Fruit fly (Drosophila melanogaster) whole organism, embryonic: Measurements from ENCODE around the gene MAGE.

Experiments used
- Bgb ChIP-seq: fragments of 200-800 bp; sonication (Bioruptor generic); IDR thresholded peaks from 2 replicates; pipeline ENCODE4 v1.3.6; 2022; ENCODE audit warnings: missing biosample characterization, missing genetic modification characterization; ENCODE audit not compliant: partially characterized antibody
- CG10209 ChIP-seq: fragments of 200-800 bp; sonication (Bioruptor generic); optimal IDR thresholded peaks from 3 replicates; lab custom pipeline; 2017; ENCODE audit warnings: missing biosample characterization, mild to moderate bottlenecking, missing genetic modification characterization, missing genetic modification reagents
- CG10959 ChIP-seq: fragments of 200-800 bp; sonication (Bioruptor generic); IDR thresholded peaks from 2 replicates; pipeline ENCODE4 v1.3.6; 2022; ENCODE audit warnings: missing biosample characterization, missing genetic modification characterization
- CG11695 ChIP-seq: fragments of 200-800 bp; sonication (Bioruptor generic); IDR thresholded peaks from 3 replicates; pipeline ENCODE4 v1.3.6; 2022; ENCODE audit warnings: missing biosample characterization, missing genetic modification characterization
- CG12104 ChIP-seq: fragments of 200-800 bp; sonication (Bioruptor generic); optimal IDR thresholded peaks from 3 replicates; lab custom pipeline; 2016; ENCODE audit warnings: missing biosample characterization, missing genetic modification characterization
- CG12155 ChIP-seq: fragments of 200-800 bp; sonication (Bioruptor generic); optimal IDR thresholded peaks from 3 replicates; lab custom pipeline; 2016; ENCODE audit warnings: missing biosample characterization, missing genetic modification characterization
- CG14050 ChIP-seq: fragments of 200-800 bp; sonication (Bioruptor generic); IDR thresholded peaks from 3 replicates; pipeline ENCODE4 v1.3.6; 2022; ENCODE audit warnings: missing biosample characterization, missing genetic modification characterization
- CG18599 ChIP-seq: fragments of 200-800 bp; sonication (Bioruptor generic); optimal IDR thresholded peaks from 3 replicates; lab custom pipeline; 2017; ENCODE audit warnings: missing biosample characterization, missing genetic modification characterization, mild to moderate bottlenecking, moderate library complexity, missing genetic modification reagents
- CG2116 ChIP-seq: fragments of 200-800 bp; sonication (Bioruptor generic); optimal IDR thresholded peaks from 3 replicates; lab custom pipeline; 2018; ENCODE audit warnings: missing biosample characterization, mild to moderate bottlenecking, missing genetic modification characterization
- CG3065 ChIP-seq: fragments of 200-800 bp; sonication (Bioruptor generic); optimal IDR thresholded peaks from 2 replicates; lab custom pipeline; 2016; ENCODE audit warnings: missing biosample characterization, missing genetic modification characterization
- CG4360 ChIP-seq: fragments of 200-800 bp; sonication (Bioruptor generic); IDR thresholded peaks from 2 replicates; pipeline ENCODE4 v1.3.6; 2022; ENCODE audit warnings: missing biosample characterization, missing genetic modification characterization
- CG43689 ChIP-seq: fragments of 200-800 bp; sonication (Bioruptor generic); IDR thresholded peaks from 2 replicates; pipeline ENCODE4 v1.3.6; 2022; ENCODE audit warnings: missing biosample characterization, missing genetic modification characterization
- CG5953 ChIP-seq: fragments of 200-800 bp; sonication (Bioruptor generic); IDR thresholded peaks from 2 replicates; pipeline ENCODE4 v1.3.6; 2022; ENCODE audit warnings: missing biosample characterization, missing genetic modification characterization
- CG6765 ChIP-seq: fragments of 200-800 bp; sonication (Bioruptor generic); optimal IDR thresholded peaks from 3 replicates; lab custom pipeline; 2017; ENCODE audit warnings: missing biosample characterization, mild to moderate bottlenecking, missing genetic modification characterization
- CG8924 ChIP-seq: fragments of 200-800 bp; optimal IDR thresholded peaks from 3 replicates; lab custom pipeline; 2019; ENCODE audit warnings: missing biosample characterization, mild to moderate bottlenecking, missing genetic modification characterization, moderate library complexity
- Dbx ChIP-seq: fragments of 200-800 bp; sonication (Bioruptor generic); IDR thresholded peaks from 3 replicates; pipeline ENCODE4 v1.3.6; 2022; ENCODE audit warnings: missing biosample characterization, missing genetic modification characterization
- Dll ChIP-seq: fragments of 200-800 bp; sonication (Bioruptor generic); IDR thresholded peaks from 4 replicates; pipeline ENCODE4 v1.3.6; 2022; ENCODE audit warnings: missing biosample characterization, missing genetic modification characterization; ENCODE audit not compliant: partially characterized antibody
- Doc2 ChIP-seq: fragments of 200-800 bp; sonication (Bioruptor generic); IDR thresholded peaks from 2 replicates; pipeline ENCODE4 v1.3.6; 2022; ENCODE audit warnings: missing biosample characterization, missing genetic modification characterization
- E2f2 ChIP-seq: fragments of 200-800 bp; sonication (Bioruptor generic); IDR thresholded peaks from 2 replicates; pipeline ENCODE4 v1.3.6; 2022; ENCODE audit warnings: missing biosample characterization, missing genetic modification characterization
- Fer2 ChIP-seq: fragments of 200-800 bp; sonication (Bioruptor generic); optimal IDR thresholded peaks from 2 replicates; lab custom pipeline; 2018; ENCODE audit warnings: missing biosample characterization, mild to moderate bottlenecking, missing genetic modification characterization, moderate library complexity
- Gug ChIP-seq: fragments of 200-800 bp; sonication (Bioruptor generic); IDR thresholded peaks from 4 replicates; pipeline ENCODE4 v1.3.6; 2022; ENCODE audit warnings: missing biosample characterization, missing genetic modification characterization
- HLHmδ ChIP-seq: fragments of 200-800 bp; sonication (Bioruptor generic); optimal IDR thresholded peaks from 2 replicates; lab custom pipeline; 2018; ENCODE audit warnings: missing biosample characterization, mild to moderate bottlenecking, missing genetic modification characterization, moderate library complexity
- Hr3 ChIP-seq: fragments of 200-800 bp; sonication (Bioruptor generic); optimal IDR thresholded peaks from 3 replicates; lab custom pipeline; 2016; ENCODE audit warnings: missing biosample characterization, missing genetic modification characterization
- Kr ChIP-seq: fragments of 200-800 bp; sonication (Bioruptor generic); optimal IDR thresholded peaks from 2 replicates; lab custom pipeline; 2017; ENCODE audit warnings: missing biosample characterization, mild to moderate bottlenecking, missing genetic modification characterization
- Lpt ChIP-seq: fragments of >200 bp; optimal IDR thresholded peaks from 2 replicates; lab custom pipeline; 2018; ENCODE audit warnings: missing biosample characterization, missing genetic modification characterization
- NK7.1 ChIP-seq: fragments of 200-800 bp; sonication (Bioruptor generic); optimal IDR thresholded peaks from 3 replicates; lab custom pipeline; 2016; ENCODE audit warnings: missing biosample characterization, missing genetic modification characterization
- Nf-YC ChIP-seq: fragments of 200-800 bp; optimal IDR thresholded peaks from 3 replicates; lab custom pipeline; 2019; ENCODE audit warnings: missing biosample characterization, mild to moderate bottlenecking, missing genetic modification characterization, moderate library complexity
- Ravus ChIP-seq: fragments of 200-800 bp; sonication (Bioruptor generic); IDR thresholded peaks from 2 replicates; pipeline ENCODE4 v1.3.6; 2022; ENCODE audit warnings: missing biosample characterization, missing genetic modification characterization
- YL-1 ChIP-seq: fragments of 200-800 bp; sonication (Bioruptor generic); optimal IDR thresholded peaks from 3 replicates; lab custom pipeline; 2017; ENCODE audit warnings: missing biosample characterization, mild to moderate bottlenecking, missing genetic modification characterization
- ash1 ChIP-seq: fragments of 200-800 bp; sonication (Bioruptor generic); optimal IDR thresholded peaks from 2 replicates; lab custom pipeline; 2018; ENCODE audit warnings: missing biosample characterization, mild to moderate bottlenecking, missing genetic modification characterization
- bowl ChIP-seq: fragments of 200-800 bp; sonication (Bioruptor generic); IDR thresholded peaks from 2 replicates; pipeline ENCODE4 v1.3.6; 2022; ENCODE audit warnings: missing biosample characterization, missing genetic modification characterization
- corto ChIP-seq: fragments of 200-800 bp; sonication (Bioruptor generic); optimal IDR thresholded peaks from 2 replicates; lab custom pipeline; 2016; ENCODE audit warnings: missing biosample characterization, mild to moderate bottlenecking, missing genetic modification characterization, moderate library complexity
- crol ChIP-seq: fragments of 200-800 bp; sonication (Bioruptor generic); IDR thresholded peaks from 2 replicates; pipeline ENCODE4 v1.3.6; 2022; ENCODE audit warnings: missing biosample characterization, missing genetic modification characterization
- esg ChIP-seq: fragments of 200-800 bp; sonication (Bioruptor generic); conservative IDR thresholded peaks from 2 replicates; pipeline ENCODE4 v1.3.6; 2022; ENCODE audit warnings: missing biosample characterization, missing genetic modification characterization
- gcm ChIP-seq: fragments of 200-800 bp; sonication (Bioruptor generic); optimal IDR thresholded peaks from 2 replicates; lab custom pipeline; 2019; ENCODE audit warnings: missing biosample characterization, mild to moderate bottlenecking, missing genetic modification characterization, moderate library complexity
- gsb ChIP-seq: fragments of 200-800 bp; sonication (Bioruptor generic); IDR thresholded peaks from 2 replicates; pipeline ENCODE4 v1.3.6; 2022; ENCODE audit warnings: missing biosample characterization, missing genetic modification characterization
- gsb-n ChIP-seq: fragments of 200-800 bp; sonication (Bioruptor generic); optimal IDR thresholded peaks from 3 replicates; lab custom pipeline; 2018; ENCODE audit warnings: missing biosample characterization, mild to moderate bottlenecking, missing genetic modification characterization
- kni ChIP-seq: fragments of 200-800 bp; sonication (Bioruptor generic); optimal IDR thresholded peaks from 3 replicates; lab custom pipeline; 2017; ENCODE audit warnings: mild to moderate bottlenecking, missing biosample characterization, missing genetic modification reagents, missing genetic modification characterization
- lola ChIP-seq, 3 experiments: fragments of >200 bp in 2 of 3; fragments of 200-800 bp in 1 of 3; sonication (Bioruptor generic) in 1 of 3; optimal IDR thresholded peaks; 2 replicates each; lab custom pipeline; 2017 to 2019; ENCODE audit warnings: missing biosample characterization in 3 of 3, missing genetic modification characterization in 3 of 3, mild to moderate bottlenecking in 1 of 3, moderate library complexity in 1 of 3
- nerfin-1 ChIP-seq: fragments of 200-800 bp; sonication (Bioruptor generic); optimal IDR thresholded peaks from 3 replicates; lab custom pipeline; 2019; ENCODE audit warnings: missing biosample characterization, mild to moderate bottlenecking, missing genetic modification characterization, moderate library complexity
- odd ChIP-seq: fragments of 200-800 bp; sonication (Bioruptor generic); optimal IDR thresholded peaks from 2 replicates; lab custom pipeline; 2017; ENCODE audit warnings: missing biosample characterization, mild to moderate bottlenecking, missing genetic modification characterization
- pfk ChIP-seq: fragments of 200-800 bp; sonication (Bioruptor generic); optimal IDR thresholded peaks from 2 replicates; lab custom pipeline; 2018; ENCODE audit warnings: missing biosample characterization, mild to moderate bottlenecking, missing genetic modification characterization, moderate library complexity
- ro ChIP-seq: fragments of 200-800 bp; sonication (Bioruptor generic); IDR thresholded peaks from 2 replicates; pipeline ENCODE4 v1.3.6; 2022; ENCODE audit warnings: missing biosample characterization, missing genetic modification characterization
- schlank ChIP-seq: fragments of 200-800 bp; sonication (Bioruptor generic); optimal IDR thresholded peaks from 2 replicates; lab custom pipeline; 2018; ENCODE audit warnings: missing biosample characterization, mild to moderate bottlenecking, missing genetic modification characterization
- sens-2 ChIP-seq: fragments of 200-800 bp; sonication (Bioruptor generic); IDR thresholded peaks from 2 replicates; pipeline ENCODE4 v1.3.6; 2022; ENCODE audit warnings: missing biosample characterization, missing genetic modification characterization
- seq ChIP-seq: fragments of 200-800 bp; sonication (Bioruptor generic); IDR thresholded peaks from 2 replicates; pipeline ENCODE4 v1.3.6; 2022; ENCODE audit warnings: missing biosample characterization, missing genetic modification characterization
- trem ChIP-seq: fragments of 200-800 bp; optimal IDR thresholded peaks from 3 replicates; lab custom pipeline; 2019; ENCODE audit warnings: missing biosample characterization, mild to moderate bottlenecking, missing genetic modification characterization, moderate library complexity
- vvl ChIP-seq: fragments of 200-800 bp; sonication (Bioruptor generic); IDR thresholded peaks from 2 replicates; pipeline ENCODE4 v1.3.6; 2022; ENCODE audit warnings: missing biosample characterization, missing genetic modification characterization
- wor ChIP-seq: fragments of 200-800 bp; sonication (Bioruptor generic); IDR thresholded peaks from 2 replicates; pipeline ENCODE4 v1.3.6; 2022; ENCODE audit warnings: missing biosample characterization, missing genetic modification characterization

The MAGE gene

DNA sequence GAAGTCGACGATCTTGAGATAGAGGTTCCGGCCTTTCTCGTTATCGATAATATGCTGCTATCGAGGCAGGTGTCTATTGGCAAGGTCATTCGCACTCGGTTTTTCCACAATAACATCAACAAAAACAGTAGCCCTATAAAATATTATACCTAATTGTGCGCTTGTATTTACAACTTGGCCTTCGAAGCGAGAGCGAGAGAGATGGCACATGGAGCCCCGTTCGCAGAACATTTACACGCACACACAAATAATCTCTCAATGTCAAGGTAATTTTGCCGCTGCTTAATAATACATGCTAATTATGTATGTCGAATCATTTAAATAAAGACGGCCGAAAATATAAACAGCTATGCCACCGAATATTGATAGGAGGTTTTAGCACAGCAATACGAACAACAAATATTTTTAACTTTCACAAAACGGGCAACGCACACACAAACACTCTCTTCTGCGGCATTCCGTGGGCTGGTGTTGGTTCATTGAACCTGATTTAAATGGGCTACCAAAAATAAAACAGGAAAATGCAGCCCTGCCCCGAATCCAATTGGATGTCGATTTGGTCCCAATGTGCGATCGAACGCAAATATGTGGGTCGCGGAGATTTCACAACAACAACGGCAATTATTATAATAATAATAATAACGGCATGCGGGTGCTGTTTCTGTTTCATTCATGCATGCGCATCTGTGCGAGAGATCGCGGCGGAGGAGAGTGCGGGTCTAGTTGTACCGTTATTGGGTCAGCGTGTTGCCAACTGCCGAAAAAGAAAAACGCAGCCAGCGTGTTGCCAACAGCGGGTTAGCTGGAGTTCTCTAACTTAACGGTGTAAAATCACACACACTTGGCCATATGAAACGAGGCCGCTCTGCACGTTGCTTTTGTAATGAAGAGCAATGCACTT lies 32.6 kb downstream of the MAGE start:
- no peak for TF ChIP-seq lola (GFP tag; optimal IDR thresholded peaks at IDR 0.05; lab: Kevin White, UChicago)
- no peak for TF ChIP-seq bowl (GFP tag; lab: Robert Waterston, UW)
- TF ChIP-seq wor (GFP tag; lab: Robert Waterston, UW) = no peak
- TF ChIP-seq NK7.1 (GFP tag; lab: Kevin White, UChicago) = no peak
- TF ChIP-seq gsb (GFP tag; lab: Robert Waterston, UW) = no peak
- 0 out of 2 replicates have a peak, but pooled peaks have one; percentile 29 for TF ChIP-seq sens-2 (GFP tag; lab: Robert Waterston, UW)
- no peak for TF ChIP-seq schlank (tag; lab: Kevin White, UChicago)
- TF ChIP-seq CG11695 (GFP tag; lab: Robert Waterston, UW) = 0 out of 3 replicates have a peak, but pooled peaks have one; percentile 30
- TF ChIP-seq esg (GFP tag; lab: Robert Waterston, UW) = no peak
- TF ChIP-seq CG10209 (GFP tag; lab: Kevin White, UChicago) = peak; percentile 26
- no peak for TF ChIP-seq gsb-n (tag; lab: Kevin White, UChicago)
- peak; percentile 36 for TF ChIP-seq CG8924 (tag; lab: Kevin White, UChicago)
- TF ChIP-seq Bgb (GFP tag; lab: Robert Waterston, UW) = peak; percentile 15; the same call in 1 of the 2 replicates
- TF ChIP-seq CG3065 (GFP tag; lab: Kevin White, UChicago) = no peak
- TF ChIP-seq YL-1 (GFP tag; lab: Kevin White, UChicago) = no peak
- peak; percentile 99 for TF ChIP-seq gcm (GFP tag; lab: Kevin White, UChicago)
- TF ChIP-seq ro (GFP tag; lab: Robert Waterston, UW) = no peak
- TF ChIP-seq Kr (GFP tag; lab: Kevin White, UChicago) = peak; percentile 50
- TF ChIP-seq Nf-YC = no peak
- no peak for TF ChIP-seq ash1
- no peak for TF ChIP-seq trem
- TF ChIP-seq pfk = no peak
- peak; percentile 92 for TF ChIP-seq kni
- no peak for TF ChIP-seq Gug
- no peak for TF ChIP-seq CG43689 (GFP tag; lab: Robert Waterston, UW)
- TF ChIP-seq nerfin-1 = peak; percentile 70
- TF ChIP-seq HLHmδ (GFP tag; lab: Kevin White, UChicago) = no peak
- TF ChIP-seq seq (GFP tag; lab: Robert Waterston, UW) = peak; percentile 8; the same call in 1 of the 2 replicates
- no peak for TF ChIP-seq CG14050 (GFP tag; lab: Robert Waterston, UW)
- no peak for TF ChIP-seq CG5953 (GFP tag; lab: Robert Waterston, UW)
- TF ChIP-seq Dbx = no peak
- no peak for TF ChIP-seq Doc2 (GFP tag; lab: Robert Waterston, UW)
- no peak; the same call in none of the 2 replicates for TF ChIP-seq crol (GFP tag; lab: Robert Waterston, UW)
- TF ChIP-seq Fer2 (tag; lab: Kevin White, UChicago) = no peak
- TF ChIP-seq CG6765 = peak; percentile 1
- no peak for TF ChIP-seq CG10959 (GFP tag; lab: Robert Waterston, UW)
- TF ChIP-seq Dll = no peak; the same call in 3 of the 4 replicates
- peak; percentile 26 for TF ChIP-seq CG2116 (GFP tag; lab: Kevin White, UChicago)
- TF ChIP-seq Hr3 (GFP tag; lab: Kevin White, UChicago) = peak; percentile 52
- TF ChIP-seq CG4360 = peak; percentile 74
- TF ChIP-seq CG18599 = peak; percentile 19
- no peak for TF ChIP-seq Lpt (GFP tag; lab: Kevin White, UChicago)
- TF ChIP-seq odd (GFP tag; lab: Kevin White, UChicago) = no peak
- no peak for TF ChIP-seq CG12104 (GFP tag; lab: Kevin White, UChicago)
- no peak for TF ChIP-seq E2f2 (GFP tag; lab: Robert Waterston, UW)
- TF ChIP-seq vvl (GFP tag; lab: Robert Waterston, UW) = peak; percentile 38; the same call in 1 of the 2 replicates
- TF ChIP-seq corto (GFP tag; lab: Kevin White, UChicago) = no peak
- TF ChIP-seq Ravus (GFP tag; lab: Robert Waterston, UW) = no peak
- no peak for TF ChIP-seq CG12155 (GFP tag; lab: Kevin White, UChicago)
